Worm (Caenorhabditis elegans) whole organism, early embryonic: Measurements from ENCODE around the gene pmp-1.

Source experiments
- ceh-36 ChIP-seq: sonication (generic microtip); optimal IDR thresholded peaks from 2 replicates; lab custom pipeline; 2016; ENCODE audit warnings: missing genetic modification characterization, inconsistent platforms, missing compliant biosample characterization
- scrt-1 ChIP-seq: fragments of 200-800 bp; sonication (Bioruptor generic); IDR thresholded peaks from 2 replicates; pipeline ENCODE4 v1.3.6; 2022; ENCODE audit warnings: missing genetic modification characterization, missing compliant biosample characterization

ce11 chrII:6836762-6837566 is 46.6 kb downstream of the pmp-1 start:
- TF ChIP-seq scrt-1 (no peak), ceh-36 (no peak)
